Fruit fly (Drosophila melanogaster): Measurements from ENCODE around the gene Oseg2.

DNA sequence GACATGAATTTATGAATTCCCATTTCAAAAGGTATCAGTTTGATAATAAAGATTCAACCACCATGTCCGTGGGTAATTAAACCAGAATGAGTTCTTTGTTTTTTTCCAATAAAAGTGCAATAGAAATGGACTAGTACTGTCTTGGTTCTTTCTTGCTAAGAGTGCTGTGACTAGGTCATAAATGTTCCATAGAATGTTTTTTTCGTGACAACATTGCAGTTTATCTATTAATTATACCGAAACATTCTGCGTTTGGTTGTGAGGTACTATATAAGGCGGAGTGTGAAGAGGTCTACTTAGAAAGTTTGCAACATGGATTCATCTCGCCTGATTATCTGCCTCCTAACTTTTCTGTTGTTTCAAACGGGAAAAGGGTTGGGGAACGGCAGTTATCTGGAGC lies 38.1 kb downstream of the Oseg2 start, which contains the start of gene obst-I:
- no peak for TF ChIP-seq CG10348 (GFP tag; IDR thresholded peaks at IDR 0.05)
- TF ChIP-seq D1 (tag; optimal IDR thresholded peaks at IDR 0.05), result no peak
- TF ChIP-seq fd96Ca (GFP tag; IDR thresholded peaks at IDR 0.05), result no peak
- no peak for TF ChIP-seq CG8301 (tag; optimal IDR thresholded peaks at IDR 0.05)
- no peak for TF ChIP-seq CG8159 (tag; optimal IDR thresholded peaks at IDR 0.05)
- TF ChIP-seq Ets98B (GFP tag; IDR thresholded peaks at IDR 0.05), result no peak
- no peak for TF ChIP-seq Pif1A (GFP tag; optimal IDR thresholded peaks at IDR 0.05)
